Worm (Caenorhabditis elegans) whole organism, L4/young adult: ENCODE data around the gene F11D11.3.

Source experiments
- W03F9.2 ChIP-seq: fragments of 150-350 bp; optimal IDR thresholded peaks from 2 replicates; lab custom pipeline; 2014; ENCODE audit warnings: missing biosample characterization, missing genetic modification characterization
- dao-5 ChIP-seq: sonication (generic microtip); optimal IDR thresholded peaks from 2 replicates; lab custom pipeline; 2016; ENCODE audit warnings: missing genotype, missing genetic modification characterization, moderate library complexity, missing compliant biosample characterization

DNA sequence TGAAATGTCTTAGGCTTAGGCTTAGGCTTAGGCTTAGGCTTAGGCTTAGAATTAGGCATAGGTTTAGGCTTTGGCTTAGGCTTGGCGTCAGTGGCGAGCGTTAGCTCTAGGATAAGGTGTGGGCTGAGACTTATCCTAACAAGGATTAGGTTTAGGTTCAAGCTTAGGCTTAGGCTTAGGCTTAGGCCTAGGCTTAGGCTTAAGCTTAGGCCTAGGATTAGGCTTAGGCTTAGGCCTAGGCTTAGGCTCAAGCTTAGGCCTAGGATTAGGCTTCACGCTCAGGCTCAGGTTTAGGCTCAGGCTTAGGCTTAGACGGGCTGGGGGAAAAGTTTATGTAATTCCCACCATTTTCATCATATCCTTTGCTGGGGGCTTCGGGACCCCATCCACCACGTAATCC, 26.1 kb downstream of the F11D11.3 start:
- no peak for TF ChIP-seq dao-5 (tag; lab: Kevin White, UChicago)
- no peak for TF ChIP-seq W03F9.2 (tag; lab: Kevin White, UChicago)
